Worm (Caenorhabditis elegans) whole organism, young adult: ENCODE data around the gene srx-67.

Source experiments
- B0019.2 ChIP-seq: fragments of 200-800 bp; sonication (Bioruptor generic); conservative IDR thresholded peaks from 2 replicates; pipeline ENCODE4 v1.3.6; 2022; ENCODE audit warnings: missing genetic modification reagents, missing genetic modification characterization, missing compliant biosample characterization
- F33H1.4 ChIP-seq: fragments of 200-800 bp; sonication (Bioruptor generic); IDR thresholded peaks from 2 replicates; pipeline ENCODE4 v1.3.6; 2022; ENCODE audit warnings: missing genetic modification reagents, missing genetic modification characterization, missing compliant biosample characterization
- F39B2.1 ChIP-seq: fragments of 200-800 bp; sonication (Bioruptor generic); IDR thresholded peaks from 2 replicates; pipeline ENCODE4 v1.3.6; 2022; ENCODE audit warnings: missing genetic modification reagents, missing genetic modification characterization, missing compliant biosample characterization
- F49E8.2 ChIP-seq: sonication (generic microtip); optimal IDR thresholded peaks from 3 replicates; lab custom pipeline; 2017; ENCODE audit warnings: missing genetic modification characterization, mild to moderate bottlenecking, missing compliant biosample characterization, antibody characterized with exemption, moderate library complexity; ENCODE audit not compliant: insufficient read depth
- F52B5.7 ChIP-seq: sonication (generic microtip); optimal IDR thresholded peaks from 2 replicates; lab custom pipeline; 2016; ENCODE audit warnings: mild to moderate bottlenecking, missing genetic modification characterization, missing compliant biosample characterization
- Y53F4B.3 ChIP-seq: fragments of 200-800 bp; sonication (Bioruptor generic); IDR thresholded peaks from 2 replicates; pipeline ENCODE4 v1.3.6; 2022; ENCODE audit warnings: missing genetic modification reagents, missing genetic modification characterization, missing compliant biosample characterization
- Y53G8AR.9 ChIP-seq: fragments of 200-800 bp; sonication (Bioruptor generic); conservative IDR thresholded peaks from 2 replicates; pipeline ENCODE4 v1.3.6; 2022; ENCODE audit warnings: missing genetic modification reagents, missing genetic modification characterization, missing compliant biosample characterization
- aptf-2 ChIP-seq: fragments of 200-800 bp; sonication (Bioruptor generic); conservative IDR thresholded peaks from 2 replicates; pipeline ENCODE4 v1.3.6; 2022; ENCODE audit warnings: missing genetic modification reagents, missing genetic modification characterization, missing compliant biosample characterization
- aptf-3 ChIP-seq: fragments of 200-800 bp; sonication (Bioruptor generic); IDR thresholded peaks from 2 replicates; pipeline ENCODE4 v1.3.6; 2022; ENCODE audit warnings: missing genetic modification characterization, missing compliant biosample characterization
- atf-7 ChIP-seq: sonication (generic microtip); optimal IDR thresholded peaks from 2 replicates; lab custom pipeline; 2017; ENCODE audit warnings: mild to moderate bottlenecking, missing genetic modification characterization, missing compliant biosample characterization
- attf-3 ChIP-seq: fragments of 200-800 bp; sonication (Bioruptor generic); conservative IDR thresholded peaks from 2 replicates; pipeline ENCODE4 v1.3.6; 2022; ENCODE audit warnings: missing genetic modification reagents, missing genetic modification characterization, missing compliant biosample characterization
- attf-6 ChIP-seq: fragments of 200-800 bp; sonication (Bioruptor generic); IDR thresholded peaks from 2 replicates; pipeline ENCODE4 v1.3.6; 2022; ENCODE audit warnings: missing genetic modification reagents, missing genetic modification characterization, missing compliant biosample characterization
- bed-2 ChIP-seq: fragments of 200-800 bp; sonication (Bioruptor generic); IDR thresholded peaks from 2 replicates; pipeline ENCODE4 v1.3.6; 2022; ENCODE audit warnings: missing genetic modification reagents, missing genetic modification characterization, missing compliant biosample characterization
- cebp-2 ChIP-seq: fragments of 200-800 bp; sonication (Bioruptor generic); IDR thresholded peaks from 2 replicates; pipeline ENCODE4 v1.3.6; 2022; ENCODE audit warnings: missing genetic modification characterization, missing compliant biosample characterization
- ceh-100 ChIP-seq: fragments of 200-800 bp; sonication (Bioruptor generic); IDR thresholded peaks from 2 replicates; pipeline ENCODE4 v1.3.6; 2022; ENCODE audit warnings: missing genetic modification reagents, missing genetic modification characterization, missing compliant biosample characterization
- chd-7 ChIP-seq: sonication (generic microtip); optimal IDR thresholded peaks from 2 replicates; lab custom pipeline; 2016; ENCODE audit warnings: mild to moderate bottlenecking, missing genetic modification characterization, moderate library complexity, missing compliant biosample characterization
- dpl-1 ChIP-seq: fragments of 150-350 bp; optimal IDR thresholded peaks from 2 replicates; lab custom pipeline; 2014; ENCODE audit warnings: missing biosample characterization, missing genetic modification reagents, missing genetic modification characterization
- efl-1 ChIP-seq: fragments of 150-350 bp; optimal IDR thresholded peaks from 2 replicates; lab custom pipeline; 2014; ENCODE audit warnings: missing biosample characterization, missing genetic modification reagents, missing genetic modification characterization
- egl-44 ChIP-seq: fragments of 200-800 bp; sonication (Bioruptor generic); IDR thresholded peaks from 2 replicates; pipeline ENCODE4 v1.3.6; 2022; ENCODE audit warnings: missing genetic modification reagents, missing genetic modification characterization, missing compliant biosample characterization
- egrh-3 ChIP-seq: fragments of 200-800 bp; sonication (Bioruptor generic); IDR thresholded peaks from 2 replicates; pipeline ENCODE4 v1.3.6; 2022; ENCODE audit warnings: missing genetic modification reagents, missing genetic modification characterization, missing compliant biosample characterization
- ets-4 ChIP-seq: fragments of 200-800 bp; sonication (Bioruptor generic); optimal IDR thresholded peaks from 2 replicates; lab custom pipeline; 2018; ENCODE audit warnings: mild to moderate bottlenecking, missing genetic modification characterization, missing compliant biosample characterization
- hmg-20 ChIP-seq: fragments of 200-800 bp; sonication (Bioruptor generic); IDR thresholded peaks from 2 replicates; pipeline ENCODE4 v1.3.6; 2022; ENCODE audit warnings: missing genetic modification reagents, missing genetic modification characterization, missing compliant biosample characterization
- hrde-1 ChIP-seq: sonication (generic microtip); optimal IDR thresholded peaks from 2 replicates; lab custom pipeline; 2016; ENCODE audit warnings: missing genetic modification characterization, mild to moderate bottlenecking, missing compliant biosample characterization, moderate library complexity, missing genotype, missing genetic modification reagents, borderline replicate concordance
- hsf-1 ChIP-seq: fragments of 200-800 bp; sonication (Bioruptor generic); IDR thresholded peaks from 2 replicates; pipeline ENCODE4 v1.3.6; 2022; ENCODE audit warnings: missing genetic modification reagents, missing genetic modification characterization, missing compliant biosample characterization
- let-607 ChIP-seq, 2 experiments: fragments of 200-800 bp in 1 of 2; sonication (Bioruptor generic) in 1 of 2; sonication (generic microtip) in 1 of 2; optimal IDR thresholded peaks; 2 replicates each; lab custom pipeline; 2016 to 2018; ENCODE audit warnings: mild to moderate bottlenecking in 2 of 2, missing compliant biosample characterization in 2 of 2, missing genetic modification characterization in 2 of 2, moderate library complexity in 2 of 2, missing genotype in 1 of 2
- lsl-1 ChIP-seq: fragments of 200-800 bp; sonication (Bioruptor generic); optimal IDR thresholded peaks from 2 replicates; lab custom pipeline; 2018; ENCODE audit warnings: mild to moderate bottlenecking, missing genetic modification characterization, moderate library complexity, missing compliant biosample characterization
- madf-10 ChIP-seq: sonication (generic microtip); optimal IDR thresholded peaks from 2 replicates; lab custom pipeline; 2016; ENCODE audit warnings: mild to moderate bottlenecking, missing genetic modification characterization, missing compliant biosample characterization
- madf-3 ChIP-seq: fragments of 200-800 bp; sonication (Bioruptor generic); IDR thresholded peaks from 2 replicates; pipeline ENCODE4 v1.3.6; 2022; ENCODE audit warnings: missing genetic modification reagents, missing genetic modification characterization, missing compliant biosample characterization
- madf-6 ChIP-seq: fragments of 200-800 bp; sonication (Bioruptor generic); IDR thresholded peaks from 2 replicates; pipeline ENCODE4 v1.3.6; 2022; ENCODE audit warnings: missing genetic modification reagents, missing genetic modification characterization, missing compliant biosample characterization
- mel-28 ChIP-seq: sonication (generic microtip); optimal IDR thresholded peaks from 2 replicates; lab custom pipeline; 2016; ENCODE audit warnings: borderline replicate concordance, mild to moderate bottlenecking, missing genetic modification characterization, missing compliant biosample characterization
- mxl-1 ChIP-seq: sonication (generic microtip); optimal IDR thresholded peaks from 2 replicates; lab custom pipeline; 2016; ENCODE audit warnings: missing genetic modification characterization, missing compliant biosample characterization
- nfya-1 ChIP-seq: sonication (generic microtip); optimal IDR thresholded peaks from 2 replicates; lab custom pipeline; 2017; ENCODE audit warnings: antibody characterized with exemption, missing compliant biosample characterization, missing genetic modification characterization, borderline replicate concordance; ENCODE audit not compliant: insufficient read depth
- nhr-120 ChIP-seq: fragments of 200-800 bp; sonication (Bioruptor generic); IDR thresholded peaks from 2 replicates; pipeline ENCODE4 v1.3.6; 2022; ENCODE audit warnings: missing genetic modification characterization, missing compliant biosample characterization
- nhr-80 ChIP-seq: sonication (generic microtip); optimal IDR thresholded peaks from 2 replicates; lab custom pipeline; 2016; ENCODE audit warnings: missing genetic modification characterization, missing compliant biosample characterization
- nhr-90 ChIP-seq: sonication (generic microtip); optimal IDR thresholded peaks from 2 replicates; lab custom pipeline; 2016; ENCODE audit warnings: missing genotype, mild to moderate bottlenecking, missing genetic modification characterization, missing compliant biosample characterization
- pbrm-1 ChIP-seq: fragments of 200-800 bp; sonication (Bioruptor generic); IDR thresholded peaks from 2 replicates; pipeline ENCODE4 v1.3.6; 2022; ENCODE audit warnings: missing genetic modification reagents, missing genetic modification characterization, missing compliant biosample characterization
- pha-4 ChIP-seq: fragments of 150-350 bp; sonication (generic microtip); optimal IDR thresholded peaks from 2 replicates; lab custom pipeline; 2014; ENCODE audit warnings: missing biosample characterization, missing genetic modification reagents, missing genetic modification characterization
- rcor-1 ChIP-seq: fragments of 200-800 bp; sonication (Bioruptor generic); IDR thresholded peaks from 2 replicates; pipeline ENCODE4 v1.3.6; 2022; ENCODE audit warnings: missing genetic modification reagents, missing genetic modification characterization, missing compliant biosample characterization
- sdz-38 ChIP-seq: sonication (generic microtip); optimal IDR thresholded peaks from 2 replicates; lab custom pipeline; 2016; ENCODE audit warnings: missing genotype, missing genetic modification characterization, missing compliant biosample characterization
- snpc-3.4 ChIP-seq: sonication (generic microtip); optimal IDR thresholded peaks from 2 replicates; lab custom pipeline; 2017; ENCODE audit warnings: missing genetic modification characterization, mild to moderate bottlenecking, missing compliant biosample characterization, antibody characterized with exemption, moderate library complexity, missing genotype, missing genetic modification reagents
- tlf-1 ChIP-seq: fragments of 200-800 bp; sonication (Bioruptor generic); optimal IDR thresholded peaks from 2 replicates; lab custom pipeline; 2018; ENCODE audit warnings: mild to moderate bottlenecking, missing genetic modification characterization, missing compliant biosample characterization
- unc-130 ChIP-seq: sonication (generic microtip); optimal IDR thresholded peaks from 2 replicates; lab custom pipeline; 2016; ENCODE audit warnings: missing genetic modification reagents, missing genetic modification characterization, missing compliant biosample characterization
- unc-62 ChIP-seq: fragments of 150-350 bp; optimal IDR thresholded peaks from 2 replicates; lab custom pipeline; 2014; ENCODE audit warnings: missing biosample characterization, missing genetic modification reagents, missing genetic modification characterization
- zfh-2 ChIP-seq: fragments of 200-800 bp; sonication (Bioruptor generic); conservative IDR thresholded peaks from 2 replicates; pipeline ENCODE4 v1.3.6; 2022; ENCODE audit warnings: missing genetic modification reagents, missing genetic modification characterization, missing compliant biosample characterization
- ztf-28 ChIP-seq: fragments of 200-800 bp; sonication (Bioruptor generic); IDR thresholded peaks from 2 replicates; pipeline ENCODE4 v1.3.6; 2022; ENCODE audit warnings: missing genetic modification reagents, missing genetic modification characterization, missing compliant biosample characterization
- ztf-3 ChIP-seq: fragments of 200-800 bp; sonication (Bioruptor generic); optimal IDR thresholded peaks from 2 replicates; lab custom pipeline; 2018; ENCODE audit warnings: mild to moderate bottlenecking, missing genetic modification characterization, missing compliant biosample characterization

Gene srx-67

DNA sequence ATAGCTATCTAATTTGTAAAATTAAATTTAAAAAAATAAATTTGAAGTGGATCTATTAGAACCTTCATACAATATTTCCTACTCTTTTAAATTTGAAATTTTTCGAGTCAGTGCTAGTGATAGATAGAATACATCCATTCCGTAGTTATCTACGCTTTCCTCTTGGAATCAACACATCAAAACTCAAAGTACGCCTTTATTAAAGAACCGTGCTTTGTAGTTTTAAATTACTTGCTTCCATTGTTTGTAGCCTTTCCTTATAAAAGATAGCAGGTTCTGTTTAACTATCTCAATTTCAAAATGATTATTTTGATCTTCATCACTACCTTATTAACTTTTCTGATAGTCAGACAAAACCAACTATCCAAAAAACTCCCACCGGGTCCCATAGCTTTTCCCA is 28.5 kb downstream of the srx-67 start, which contains the start of gene cyp-35B3:
cyp-35B3 (plus strand) TSS at position 301 of the 400 bp plus-strand sequence.
- TF ChIP-seq let-607 (tag; optimal IDR thresholded peaks at IDR 0.05; lab: Kevin White, UChicago) (no peak), cebp-2 (no peak), mel-28 (tag; lab: Kevin White, UChicago) (no peak), dpl-1 (GFP tag; lab: Kevin White, UChicago) (no peak), Y53F4B.3 (GFP tag; lab: Robert Waterston, UW) (no peak), hrde-1 (tag; lab: Kevin White, UChicago) (no peak), nhr-80 (tag; lab: Kevin White, UChicago) (no peak), nhr-120 (no peak), ztf-28 (GFP tag; lab: Robert Waterston, UW) (no peak), egl-44 (GFP tag; lab: Robert Waterston, UW) (no peak), ets-4 (no peak), attf-3 (GFP tag; lab: Robert Waterston, UW) (no peak), F52B5.7 (tag; lab: Kevin White, UChicago) (no peak), F49E8.2 (tag; lab: Kevin White, UChicago) (no peak), unc-130 (GFP tag; lab: Kevin White, UChicago) (no peak), zfh-2 (GFP tag; lab: Robert Waterston, UW) (no peak), aptf-3 (GFP tag; lab: Robert Waterston, UW) (no peak)

DNA sequence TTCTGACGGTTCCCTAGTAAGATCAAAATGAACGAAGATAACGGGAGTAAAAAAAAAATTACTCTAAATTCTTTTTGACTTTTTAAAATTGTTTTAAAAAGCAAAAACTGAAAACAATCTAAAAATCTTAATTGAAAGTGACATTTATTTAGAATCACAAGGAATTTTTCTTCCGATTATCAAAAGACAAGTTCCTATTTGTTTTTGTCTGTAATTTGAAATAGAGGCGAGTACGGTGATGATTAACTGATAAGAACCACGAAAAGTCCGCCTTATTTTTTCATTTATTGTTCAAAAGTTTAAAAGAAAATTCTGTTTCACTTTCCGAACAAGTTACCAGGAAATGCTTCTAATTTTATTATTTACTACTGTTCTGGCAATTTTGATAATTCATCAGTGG is 33.1 kb downstream of the srx-67 start, which contains the start of gene dach-1:
dach-1 (plus strand) TSS at position 301 of the 400 bp plus-strand sequence.
- TF ChIP-seq rcor-1, result no peak
- TF ChIP-seq nhr-90 (tag; lab: Kevin White, UChicago), result no peak
- TF ChIP-seq egl-44 (GFP tag; lab: Robert Waterston, UW), result no peak
- no peak for TF ChIP-seq let-607 (tag; optimal IDR thresholded peaks at IDR 0.05; lab: Kevin White, UChicago)
- no peak for TF ChIP-seq efl-1
- no peak for TF ChIP-seq F39B2.1 (GFP tag; lab: Robert Waterston, UW)
- TF ChIP-seq madf-10, result no peak
- no peak for TF ChIP-seq pbrm-1
- no peak for TF ChIP-seq chd-7 (tag; lab: Kevin White, UChicago)
- TF ChIP-seq madf-3 (GFP tag; lab: Robert Waterston, UW), result no peak
- no peak for TF ChIP-seq ceh-100 (GFP tag; lab: Robert Waterston, UW)
- no peak for TF ChIP-seq Y53G8AR.9 (GFP tag; lab: Robert Waterston, UW)
- no peak for TF ChIP-seq snpc-3.4
- no peak for TF ChIP-seq mxl-1 (tag; lab: Kevin White, UChicago)
- TF ChIP-seq pha-4, result no peak
- no peak for TF ChIP-seq unc-62 (GFP tag; lab: Kevin White, UChicago)
- TF ChIP-seq hsf-1, result no peak
- no peak for TF ChIP-seq Y53F4B.3 (GFP tag; lab: Robert Waterston, UW)
- no peak for TF ChIP-seq ets-4
- TF ChIP-seq sdz-38 (tag; lab: Kevin White, UChicago), result no peak

DNA sequence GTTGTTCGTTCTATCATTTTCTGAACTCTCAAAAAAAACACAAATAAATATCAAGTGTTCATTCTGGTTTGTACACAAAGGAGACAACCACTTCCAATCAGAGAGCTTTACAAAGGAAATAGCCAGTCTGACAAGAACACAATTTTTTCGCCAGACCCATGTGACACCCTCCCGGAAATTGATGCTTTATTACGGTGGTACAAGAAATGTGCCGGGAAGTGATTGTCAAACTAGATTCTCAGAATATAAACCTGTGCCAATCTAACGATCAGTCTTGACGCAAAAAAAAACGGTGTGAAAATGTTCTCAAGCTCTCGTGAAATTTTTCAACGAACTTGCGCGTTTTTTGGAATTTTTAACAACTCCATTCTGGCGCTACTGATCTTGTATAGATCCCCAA is 37.2 kb downstream of the srx-67 start, which contains the start of gene str-247:
str-247 (plus strand) TSS at position 301 of the 400 bp plus-strand sequence.
- TF ChIP-seq aptf-2 (GFP tag; lab: Robert Waterston, UW) (no peak), B0019.2 (GFP tag; lab: Robert Waterston, UW) (no peak), tlf-1 (GFP tag; lab: Kevin White, UChicago) (no peak), lsl-1 (no peak), mel-28 (tag; lab: Kevin White, UChicago) (no peak), sdz-38 (tag; lab: Kevin White, UChicago) (no peak), nfya-1 (tag; lab: Kevin White, UChicago) (no peak), rcor-1 (no peak), F33H1.4 (no peak), ztf-3 (GFP tag; lab: Kevin White, UChicago) (no peak), attf-6 (GFP tag; lab: Robert Waterston, UW) (no peak), hmg-20 (GFP tag; lab: Robert Waterston, UW) (no peak), snpc-3.4 (no peak), atf-7 (no peak), bed-2 (GFP tag; lab: Robert Waterston, UW) (no peak), madf-6 (GFP tag; lab: Robert Waterston, UW) (no peak), egrh-3 (no peak), nhr-120 (no peak), F49E8.2 (tag; lab: Kevin White, UChicago) (no peak)
- TF ChIP-seq, all 124 proteins: peak for 0
